Worm (Caenorhabditis elegans) whole organism, late embryonic: ENCODE measurements around the gene prx-14.

Source experiments
- C08G9.2 ChIP-seq: sonication (generic microtip); optimal IDR thresholded peaks from 2 replicates; lab custom pipeline; 2016; ENCODE audit warnings: mild to moderate bottlenecking, missing genetic modification characterization, moderate library complexity, missing compliant biosample characterization
- elt-2 ChIP-seq: sonication (generic microtip); optimal IDR thresholded peaks from 2 replicates; lab custom pipeline; 2016; ENCODE audit warnings: missing genetic modification reagents, missing genetic modification characterization, missing compliant biosample characterization
- elt-4 ChIP-seq: sonication (generic microtip); optimal IDR thresholded peaks from 2 replicates; lab custom pipeline; 2016; ENCODE audit warnings: missing genetic modification characterization, missing compliant biosample characterization
- ets-4 ChIP-seq: sonication (generic microtip); optimal IDR thresholded peaks from 2 replicates; lab custom pipeline; 2016; ENCODE audit warnings: missing genetic modification characterization, missing compliant biosample characterization
- fax-1 ChIP-seq: sonication (generic microtip); optimal IDR thresholded peaks from 2 replicates; lab custom pipeline; 2016; ENCODE audit warnings: missing genotype, missing genetic modification characterization, missing compliant biosample characterization
- fkh-10 ChIP-seq: fragments of 150-350 bp; optimal IDR thresholded peaks from 2 replicates; lab custom pipeline; 2014; ENCODE audit warnings: missing biosample characterization, missing genetic modification reagents, missing genetic modification characterization
- nfya-1 ChIP-seq: sonication (generic microtip); optimal IDR thresholded peaks from 2 replicates; lab custom pipeline; 2017; ENCODE audit warnings: missing genetic modification characterization, mild to moderate bottlenecking, missing compliant biosample characterization, antibody characterized with exemption, moderate library complexity
- nhr-11 ChIP-seq: fragments of 150-350 bp; optimal IDR thresholded peaks from 2 replicates; lab custom pipeline; 2014; ENCODE audit warnings: missing biosample characterization, missing genetic modification characterization
- pat-9 ChIP-seq: fragments of 200-800 bp; sonication (Bioruptor generic); optimal IDR thresholded peaks from 2 replicates; lab custom pipeline; 2018; ENCODE audit warnings: mild to moderate bottlenecking, missing genetic modification characterization, moderate library complexity, missing compliant biosample characterization
- syd-9 ChIP-seq: sonication (generic microtip); optimal IDR thresholded peaks from 2 replicates; lab custom pipeline; 2016; ENCODE audit warnings: mild to moderate bottlenecking, missing genetic modification characterization, moderate library complexity, missing compliant biosample characterization
- unc-55 ChIP-seq: sonication (generic microtip); optimal IDR thresholded peaks from 2 replicates; lab custom pipeline; 2017; ENCODE audit warnings: missing biosample characterization, missing genetic modification reagents, missing genetic modification characterization
- zip-5 ChIP-seq: sonication (generic microtip); optimal IDR thresholded peaks from 2 replicates; lab custom pipeline; 2016; ENCODE audit warnings: missing genetic modification characterization, missing compliant biosample characterization
- ztf-16 ChIP-seq: sonication (generic microtip); optimal IDR thresholded peaks from 2 replicates; lab custom pipeline; 2017; ENCODE audit warnings: missing genetic modification characterization, missing compliant biosample characterization

DNA sequence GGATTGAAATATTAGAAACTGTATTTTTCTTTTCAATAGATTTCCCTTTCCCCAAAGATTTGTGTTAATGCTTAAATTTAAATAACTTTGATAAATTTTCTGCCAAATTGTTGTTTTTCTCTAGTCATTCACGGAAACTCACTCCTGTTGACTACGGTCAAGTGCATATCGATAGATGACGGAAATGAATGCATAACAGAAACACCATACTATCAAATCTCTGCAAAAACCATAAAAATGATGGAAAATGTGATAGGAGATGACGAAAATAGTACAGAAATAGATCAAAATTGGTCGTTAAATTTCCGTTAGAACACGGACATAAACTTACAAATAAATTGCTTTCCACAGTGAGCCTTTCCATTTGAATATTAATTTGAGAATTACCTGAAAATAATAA is 46.1 kb downstream of the prx-14 start:
- no peak for TF ChIP-seq elt-4 (tag; lab: Kevin White, UChicago)
- TF ChIP-seq pat-9 (tag; lab: Kevin White, UChicago) = no peak
- no peak for TF ChIP-seq elt-2 (tag; lab: Kevin White, UChicago)
- TF ChIP-seq C08G9.2 (tag; lab: Kevin White, UChicago) = no peak
- no peak for TF ChIP-seq nhr-11 (tag; lab: Kevin White, UChicago)
- no peak for TF ChIP-seq fkh-10 (GFP tag; lab: Kevin White, UChicago)
- no peak for TF ChIP-seq syd-9
- TF ChIP-seq ztf-16 (tag; lab: Kevin White, UChicago) = no peak
- TF ChIP-seq nfya-1 (tag; lab: Kevin White, UChicago) = no peak
- TF ChIP-seq ets-4 (tag; lab: Kevin White, UChicago) = no peak
- no peak for TF ChIP-seq unc-55 (GFP tag; lab: Kevin White, UChicago)
- TF ChIP-seq fax-1 (tag; lab: Kevin White, UChicago) = no peak
- no peak for TF ChIP-seq zip-5 (tag; lab: Kevin White, UChicago)
